Worm (Caenorhabditis elegans): ENCODE results near the gene F45E1.5.

DNA sequence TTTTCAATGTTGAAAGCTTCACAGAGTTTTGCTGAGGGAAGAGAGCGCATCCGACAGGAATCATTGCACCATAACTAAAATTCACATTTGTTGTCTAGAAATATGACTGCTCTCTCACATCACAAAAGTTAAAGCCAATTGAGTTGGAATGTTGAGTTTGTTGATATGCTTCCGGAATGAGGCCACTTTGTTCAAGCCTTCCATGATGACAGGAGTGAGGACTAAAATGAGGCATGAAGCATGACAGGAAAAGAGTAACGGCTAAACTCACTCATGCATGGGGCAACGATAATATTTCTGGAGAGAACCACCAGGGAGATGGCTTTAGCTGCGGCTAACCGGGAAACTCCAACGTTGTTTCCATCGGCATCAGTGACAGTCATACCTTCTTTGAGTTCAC lies 20.1 kb upstream of the F45E1.5 start:
- TF ChIP-seq ceh-13 (GFP tag; optimal IDR thresholded peaks at IDR 0.05) (no peak), tbx-37 (GFP tag; conservative IDR thresholded peaks at IDR 0.05) (no peak), B0310.2 (tag; optimal IDR thresholded peaks at IDR 0.05) (no peak)
